Fruit fly (Drosophila melanogaster): ENCODE results near the gene CG15387.

Gene CG15387

DNA sequence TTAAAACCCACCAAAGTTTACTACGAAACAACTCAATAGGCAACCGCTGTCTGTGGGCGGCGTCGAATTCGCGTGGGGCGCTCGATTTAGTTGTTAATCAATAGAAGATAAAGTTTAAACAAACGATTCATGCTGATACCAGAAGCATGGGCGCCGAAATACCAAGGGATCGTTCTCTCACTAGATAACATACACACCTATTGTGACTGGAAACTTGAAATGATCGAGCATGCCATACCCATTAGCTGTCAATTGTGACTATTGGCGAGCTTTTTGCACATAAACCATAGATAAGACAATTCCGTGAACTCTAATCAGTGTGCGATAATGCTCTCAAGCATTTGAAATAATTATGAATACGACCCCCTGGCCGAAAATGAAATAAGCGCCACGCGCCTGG is 46.7 kb downstream of the CG15387 start (continued):
- peak; percentile 20 for TF ChIP-seq Fer2 (tag; optimal IDR thresholded peaks at IDR 0.05)
- TF ChIP-seq Stat92E (GFP tag; optimal IDR thresholded peaks at IDR 0.05): no peak
- TF ChIP-seq unpg (GFP tag; optimal IDR thresholded peaks at IDR 0.05): peak; percentile 76
- no peak for TF ChIP-seq cg (GFP tag; optimal IDR thresholded peaks at IDR 0.05)
- peak; percentile 87 for TF ChIP-seq ind (GFP tag; optimal IDR thresholded peaks at IDR 0.05)
- peak; percentile 59; the same call in 1 of the 2 replicates for TF ChIP-seq danr (GFP tag; IDR thresholded peaks at IDR 0.05)
- TF ChIP-seq fru (optimal IDR thresholded peaks at IDR 0.05): no peak
- peak; percentile 38 for TF ChIP-seq zen (tag; optimal IDR thresholded peaks at IDR 0.05)
- peak; percentile 85 for TF ChIP-seq CG9932 (GFP tag; IDR thresholded peaks at IDR 0.05)
- peak; percentile 82 for TF ChIP-seq Xbp1 (GFP tag; optimal IDR thresholded peaks at IDR 0.05)
- peak; percentile 49 for TF ChIP-seq ssp (GFP tag; IDR thresholded peaks at IDR 0.05)
- TF ChIP-seq slbo (GFP tag; IDR thresholded peaks at IDR 0.05): peak; percentile 89
- peak; percentile 70 for TF ChIP-seq caup (GFP tag; optimal IDR thresholded peaks at IDR 0.05; ENCODE audit: severe bottlenecking)
- no peak for TF ChIP-seq Sry-β (GFP tag; optimal IDR thresholded peaks at IDR 0.05)
- TF ChIP-seq fd96Cb (tag; optimal IDR thresholded peaks at IDR 0.05): peak; percentile 64
- peak; percentile 45 for TF ChIP-seq Camta (GFP tag; optimal IDR thresholded peaks at IDR 0.05)
- TF ChIP-seq CG6254 (GFP tag; optimal IDR thresholded peaks at IDR 0.05): peak; percentile 23
- TF ChIP-seq CG5953 (GFP tag; IDR thresholded peaks at IDR 0.05): peak; percentile 68; the same call in 1 of the 2 replicates
- peak; percentile 79 for TF ChIP-seq Hmr (GFP tag; optimal IDR thresholded peaks at IDR 0.05)
- TF ChIP-seq stc (GFP tag; IDR thresholded peaks at IDR 0.05): peak; percentile 83
- TF ChIP-seq sqz (GFP tag; optimal IDR thresholded peaks at IDR 0.05): no peak
- TF ChIP-seq zf30C (GFP tag; optimal IDR thresholded peaks at IDR 0.05): no peak
- peak; percentile 91 for TF ChIP-seq CG2120 (GFP tag; optimal IDR thresholded peaks at IDR 0.05)
- peak; percentile 63; the same call in 2 of the 4 replicates for TF ChIP-seq Gug (GFP tag; IDR thresholded peaks at IDR 0.05)
- peak; percentile 78 for TF ChIP-seq CG7786 (GFP tag; optimal IDR thresholded peaks at IDR 0.05)
- no peak for TF ChIP-seq sna (GFP tag; IDR thresholded peaks at IDR 0.05; ENCODE audit: partially characterized antibody)
- no peak for TF ChIP-seq mld (GFP tag; IDR thresholded peaks at IDR 0.05; ENCODE audit: partially characterized antibody)
- no peak for TF ChIP-seq yki (optimal IDR thresholded peaks at IDR 0.05)
- no peak for TF ChIP-seq Neu2 (GFP tag; optimal IDR thresholded peaks at IDR 0.05; ENCODE audit: borderline replicate concordance)
- TF ChIP-seq Blimp-1 (GFP tag; optimal IDR thresholded peaks at IDR 0.05): peak; percentile 61
- peak; percentile 73 to 82 for TF ChIP-seq Pdp1 (GFP tag; optimal IDR thresholded peaks at IDR 0.05)
- peak; percentile 55; the same call in 1 of the 3 replicates for TF ChIP-seq CG34422 (GFP tag; IDR thresholded peaks at IDR 0.05)
- TF ChIP-seq CG12236 (GFP tag; optimal IDR thresholded peaks at IDR 0.05): peak; percentile 8
- no peak for TF ChIP-seq cato (GFP tag; optimal IDR thresholded peaks at IDR 0.05; ENCODE audit: borderline replicate concordance)
- TF ChIP-seq C15 (GFP tag; IDR thresholded peaks at IDR 0.05): 0 out of 3 replicates have a peak, but pooled peaks have one; percentile 38
- TF ChIP-seq CG1792 (GFP tag; optimal IDR thresholded peaks at IDR 0.05): peak; percentile 69
- peak; percentile 29 for TF ChIP-seq CG15011 (GFP tag; optimal IDR thresholded peaks at IDR 0.05)
- TF ChIP-seq HLH54F (GFP tag; optimal IDR thresholded peaks at IDR 0.05): peak; percentile 83
- peak; percentile 67 for TF ChIP-seq mam (GFP tag; optimal IDR thresholded peaks at IDR 0.05)
- no peak for TF ChIP-seq CG1832 (GFP tag; optimal IDR thresholded peaks at IDR 0.05)
- TF ChIP-seq CG4328 (GFP tag; optimal IDR thresholded peaks at IDR 0.05): peak; percentile 23
- TF ChIP-seq chn (GFP tag; optimal IDR thresholded peaks at IDR 0.05): peak; percentile 74
- peak; percentile 33 for TF ChIP-seq gcm2 (GFP tag; optimal IDR thresholded peaks at IDR 0.05)
- TF ChIP-seq gce (GFP tag; IDR thresholded peaks at IDR 0.05): no peak
- TF ChIP-seq CG3838 (GFP tag; optimal IDR thresholded peaks at IDR 0.05): peak; percentile 6
- TF ChIP-seq CG7357 (GFP tag; IDR thresholded peaks at IDR 0.05): peak; percentile 66; the same call in 2 of the 3 replicates
- TF ChIP-seq Dek (tag; optimal IDR thresholded peaks at IDR 0.05): peak; percentile 63
- TF ChIP-seq CG3726 (GFP tag; IDR thresholded peaks at IDR 0.05): no peak
- peak; percentile 15; the same call in 1 of the 2 replicates for TF ChIP-seq CG43689 (GFP tag; IDR thresholded peaks at IDR 0.05)
- TF ChIP-seq CG32767 (GFP tag; IDR thresholded peaks at IDR 0.05): peak; percentile 52
- TF ChIP-seq ac (GFP tag; optimal IDR thresholded peaks at IDR 0.05): no peak

Data from whole organism, embryonic.